Worm (Caenorhabditis elegans) whole organism, L3 larva: ENCODE measurements around the gene Y45F3A.4.

Experiments used
- egl-27 ChIP-seq: sonication (generic microtip); optimal IDR thresholded peaks from 4 replicates; lab custom pipeline; 2017; ENCODE audit warnings: missing biosample characterization, missing genetic modification reagents, missing genetic modification characterization
- elt-1 ChIP-seq: fragments of 150-350 bp; optimal IDR thresholded peaks from 2 replicates; lab custom pipeline; 2014; ENCODE audit warnings: missing biosample characterization, missing genetic modification characterization
- fkh-2 ChIP-seq: fragments of 150-350 bp; optimal IDR thresholded peaks from 2 replicates; lab custom pipeline; 2014; ENCODE audit warnings: missing biosample characterization, missing genetic modification reagents, missing genetic modification characterization
- nhr-77 ChIP-seq: fragments of 150-350 bp; optimal IDR thresholded peaks from 2 replicates; lab custom pipeline; 2014; ENCODE audit warnings: missing biosample characterization, missing genetic modification characterization

- no peak for TF ChIP-seq nhr-77 (tag; lab: Kevin White, UChicago)
- TF ChIP-seq elt-1 = no peak
- TF ChIP-seq egl-27 (tag; lab: Kevin White, UChicago) = no peak
- no peak for TF ChIP-seq fkh-2 (tag; lab: Kevin White, UChicago)
Observed at ce11 chrIII:10596387-10596786, 21.2 kb upstream of the Y45F3A.4 start, which contains the start of gene Y39A1A.3.
